Fruit fly (Drosophila melanogaster): ENCODE data around the gene RpL9.

Gene RpL9

dm6 chr2L:11037583-11038517 is 33.9 kb upstream of the RpL9 start (continued):
- TF ChIP-seq bab2 (GFP tag; optimal IDR thresholded peaks at IDR 0.05) = peak; percentile 45
- peak; percentile 46 for TF ChIP-seq CG4424 (GFP tag; optimal IDR thresholded peaks at IDR 0.05)
- peak; percentile 43 for TF ChIP-seq CG8478 (optimal IDR thresholded peaks at IDR 0.05)
- peak; percentile 52 for TF ChIP-seq CG10366 (GFP tag; IDR thresholded peaks at IDR 0.05)
- TF ChIP-seq Hmr (GFP tag; optimal IDR thresholded peaks at IDR 0.05) = peak; percentile 39
- peak; percentile 54 for TF ChIP-seq CG9727 (GFP tag; optimal IDR thresholded peaks at IDR 0.05)
- 0 out of 2 replicates have a peak, but pooled peaks have one; percentile 24 for TF ChIP-seq HLH3B (GFP tag; IDR thresholded peaks at IDR 0.05)
- peak; percentile 28 for TF ChIP-seq Mad (GFP tag; optimal IDR thresholded peaks at IDR 0.05)
- peak; percentile 36 for TF ChIP-seq stc (GFP tag; IDR thresholded peaks at IDR 0.05)
- peak; percentile 29 for TF ChIP-seq CG6254 (GFP tag; optimal IDR thresholded peaks at IDR 0.05)
- peak; percentile 50 for TF ChIP-seq CG11723 (GFP tag; optimal IDR thresholded peaks at IDR 0.05)

dm6 chr2L:11034495-11034894 is 30.5 kb upstream of the RpL9 start, which contains the start of gene CG18666:
CG18666 (plus strand) TSS chr2L:11034795.
- no peak for TF ChIP-seq phol (tag; optimal IDR thresholded peaks at IDR 0.05)
- TF ChIP-seq Dip3 (GFP tag; optimal IDR thresholded peaks at IDR 0.05) = no peak
- no peak for TF ChIP-seq mld (GFP tag; IDR thresholded peaks at IDR 0.05; ENCODE audit: partially characterized antibody)
- no peak for TF ChIP-seq CG10274 (GFP tag; optimal IDR thresholded peaks at IDR 0.05)
- no peak for TF ChIP-seq fd3F (GFP tag; optimal IDR thresholded peaks at IDR 0.05)
- no peak for TF ChIP-seq D19B (GFP tag; optimal IDR thresholded peaks at IDR 0.05)

- no peak for TF ChIP-seq CG9437 (GFP tag; optimal IDR thresholded peaks at IDR 0.05)
- no peak for TF ChIP-seq CG31365 (tag; optimal IDR thresholded peaks at IDR 0.05)
- TF ChIP-seq Drgx (GFP tag; IDR thresholded peaks at IDR 0.05) = peak; percentile 45; the same call in 1 of the 2 replicates
- TF ChIP-seq Blimp-1 (GFP tag; optimal IDR thresholded peaks at IDR 0.05) = no peak
- TF ChIP-seq Ets65A (GFP tag) = peak; percentile 26
- no peak for TF ChIP-seq hb (GFP tag; IDR thresholded peaks at IDR 0.05; ENCODE audit: partially characterized antibody)
- no peak for TF ChIP-seq Nf-YC (tag; optimal IDR thresholded peaks at IDR 0.05)
- TF ChIP-seq nom (GFP tag; optimal IDR thresholded peaks at IDR 0.05) = peak; percentile 50
- TF ChIP-seq crol (GFP tag; IDR thresholded peaks at IDR 0.05) = peak; percentile 57
- TF ChIP-seq CG11504 (tag; optimal IDR thresholded peaks at IDR 0.05) = no peak
- no peak for TF ChIP-seq CG4360 (GFP tag; IDR thresholded peaks at IDR 0.05)
- TF ChIP-seq slbo (GFP tag; IDR thresholded peaks at IDR 0.05) = no peak
- no peak for TF ChIP-seq ssp (GFP tag; IDR thresholded peaks at IDR 0.05)
- no peak for TF ChIP-seq ci (GFP tag; IDR thresholded peaks at IDR 0.05)
- TF ChIP-seq BtbVII (GFP tag; optimal IDR thresholded peaks at IDR 0.05) = no peak
- TF ChIP-seq Sry-β (GFP tag; optimal IDR thresholded peaks at IDR 0.05) = peak; percentile 60
- peak; percentile 47 for TF ChIP-seq Deaf1 (tag; optimal IDR thresholded peaks at IDR 0.05)
- TF ChIP-seq CG10565 (GFP tag; optimal IDR thresholded peaks at IDR 0.05) = no peak
- TF ChIP-seq z (GFP tag; IDR thresholded peaks at IDR 0.05) = no peak
- TF ChIP-seq pita (GFP tag; optimal IDR thresholded peaks at IDR 0.05) = no peak
- TF ChIP-seq ato (GFP tag; IDR thresholded peaks at IDR 0.05; ENCODE audit: partially characterized antibody) = no peak
- no peak for TF ChIP-seq CG34224 (GFP tag; IDR thresholded peaks at IDR 0.05; ENCODE audit: partially characterized antibody)
- TF ChIP-seq Ets97D (GFP tag; optimal IDR thresholded peaks at IDR 0.05) = no peak
- TF ChIP-seq emc (GFP tag; optimal IDR thresholded peaks at IDR 0.05) = no peak
- no peak for TF ChIP-seq CG1603 (tag; optimal IDR thresholded peaks at IDR 0.05)
Observed at dm6 chr2L:11032285-11032970, 28.4 kb upstream of the RpL9 start.

Measured in whole organism, embryonic.